Worm (Caenorhabditis elegans): Measurements from ENCODE around the gene cyp-13A11.

The cyp-13A11 gene

ce11 chrIII:13020741-13021140 lies at the start of gene cyp-13A11:
TSS of gene cyp-13A11 (plus strand) at chrIII:13021006.
- no peak for TF ChIP-seq hmbx-1 (tag; optimal IDR thresholded peaks at IDR 0.05)
- no peak for TF ChIP-seq tra-4 (tag; optimal IDR thresholded peaks at IDR 0.05)
- no peak for TF ChIP-seq flt-1 (GFP tag; IDR thresholded peaks at IDR 0.05)
- no peak for TF ChIP-seq ceh-13 (GFP tag; optimal IDR thresholded peaks at IDR 0.05)
- no peak for TF ChIP-seq B0310.2 (tag; optimal IDR thresholded peaks at IDR 0.05)
- no peak for TF ChIP-seq tbx-11 (GFP tag; IDR thresholded peaks at IDR 0.05)
- no peak for TF ChIP-seq scrt-1 (GFP tag; IDR thresholded peaks at IDR 0.05)
- TF ChIP-seq ets-7 (tag; optimal IDR thresholded peaks at IDR 0.05) = no peak
- no peak for TF ChIP-seq sea-1 (GFP tag; conservative IDR thresholded peaks at IDR 0.05)
- no peak for TF ChIP-seq hnd-1 (tag; optimal IDR thresholded peaks at IDR 0.05)
- TF ChIP-seq F13C5.2 (tag; optimal IDR thresholded peaks at IDR 0.05) = no peak
- TF ChIP-seq aly-1 (tag; optimal IDR thresholded peaks at IDR 0.05) = no peak

ce11 chrIII:12971828-12972379 lies 48.9 kb upstream of the cyp-13A11 start:
- TF ChIP-seq tra-4 (tag; optimal IDR thresholded peaks at IDR 0.05) = no peak
- TF ChIP-seq F13C5.2 (tag; optimal IDR thresholded peaks at IDR 0.05) = no peak
- TF ChIP-seq hnd-1 (tag; optimal IDR thresholded peaks at IDR 0.05) = no peak
- TF ChIP-seq scrt-1 (GFP tag; IDR thresholded peaks at IDR 0.05) = no peak
- TF ChIP-seq sea-1 (GFP tag; conservative IDR thresholded peaks at IDR 0.05) = no peak
- no peak for TF ChIP-seq ets-7 (tag; optimal IDR thresholded peaks at IDR 0.05)
- TF ChIP-seq tbx-37 (GFP tag; conservative IDR thresholded peaks at IDR 0.05) = no peak
- no peak for TF ChIP-seq B0310.2 (tag; optimal IDR thresholded peaks at IDR 0.05)
- TF ChIP-seq hmg-4 (GFP tag; optimal IDR thresholded peaks at IDR 0.05) = no peak
- no peak for TF ChIP-seq ceh-36 (tag; optimal IDR thresholded peaks at IDR 0.05)
- TF ChIP-seq ceh-13 (GFP tag; optimal IDR thresholded peaks at IDR 0.05) = no peak
- TF ChIP-seq hmbx-1 (tag; optimal IDR thresholded peaks at IDR 0.05) = no peak
- no peak for TF ChIP-seq pes-1 (GFP tag; IDR thresholded peaks at IDR 0.05)
- TF ChIP-seq flt-1 (GFP tag; IDR thresholded peaks at IDR 0.05) = no peak

ce11 chrIII:12972398-12972797 lies 48.4 kb upstream of the cyp-13A11 start, which contains the start of gene bckd-1A:
TSS of gene bckd-1A (minus strand) at chrIII:12972498.
- TF ChIP-seq ceh-13 (GFP tag; optimal IDR thresholded peaks at IDR 0.05) (no peak), tra-4 (tag; optimal IDR thresholded peaks at IDR 0.05) (no peak), tbx-37 (GFP tag; conservative IDR thresholded peaks at IDR 0.05) (no peak), ama-1 (optimal IDR thresholded peaks at IDR 0.05) (no peak), ets-7 (tag; optimal IDR thresholded peaks at IDR 0.05) (no peak), hmbx-1 (tag; optimal IDR thresholded peaks at IDR 0.05) (no peak)

ce11 chrIII:12977559-12977958 lies 43.2 kb upstream of the cyp-13A11 start, which contains the start of gene ZK1010.2:
TSS of gene ZK1010.2 (minus strand) at chrIII:12977862.
- TF ChIP-seq ceh-36 (tag; optimal IDR thresholded peaks at IDR 0.05) = no peak

ce11 chrIII:12978473-12979174 lies 42.2 kb upstream of the cyp-13A11 start, which contains the start of the genes ubq-2 and frg-1:
TSS of gene ubq-2 (minus strand) at chrIII:12978523.
TSS of gene frg-1 (plus strand) at chrIII:12979162.
- TF ChIP-seq F13C5.2 (tag; optimal IDR thresholded peaks at IDR 0.05) (peak; percentile 44), aly-1 (tag; optimal IDR thresholded peaks at IDR 0.05) (no peak)

ce11 chrIII:12980770-12981169 lies 40.0 kb upstream of the cyp-13A11 start, which contains the start of gene ZK1010.4:
TSS of gene ZK1010.4 (plus strand) at chrIII:12981070.
- no peak for TF ChIP-seq tra-4 (tag; optimal IDR thresholded peaks at IDR 0.05)
- no peak for TF ChIP-seq F13C5.2 (tag; optimal IDR thresholded peaks at IDR 0.05)
- no peak for TF ChIP-seq tbx-37 (GFP tag; conservative IDR thresholded peaks at IDR 0.05)
- no peak for TF ChIP-seq ets-7 (tag; optimal IDR thresholded peaks at IDR 0.05)
- TF ChIP-seq ceh-13 (GFP tag; optimal IDR thresholded peaks at IDR 0.05) = no peak
- TF ChIP-seq tbx-11 (GFP tag; IDR thresholded peaks at IDR 0.05) = no peak
- TF ChIP-seq sea-1 (GFP tag; conservative IDR thresholded peaks at IDR 0.05) = no peak
- TF ChIP-seq hmg-4 (GFP tag; optimal IDR thresholded peaks at IDR 0.05) = no peak
- TF ChIP-seq B0310.2 (tag; optimal IDR thresholded peaks at IDR 0.05) = no peak

- TF ChIP-seq ceh-36 (tag; optimal IDR thresholded peaks at IDR 0.05) = no peak
- no peak for TF ChIP-seq pes-1 (GFP tag; IDR thresholded peaks at IDR 0.05)
- TF ChIP-seq ets-7 (tag; optimal IDR thresholded peaks at IDR 0.05) = no peak
- no peak for TF ChIP-seq F13C5.2 (tag; optimal IDR thresholded peaks at IDR 0.05)
- no peak for TF ChIP-seq hmg-4 (GFP tag; optimal IDR thresholded peaks at IDR 0.05)
- no peak for TF ChIP-seq ceh-13 (GFP tag; optimal IDR thresholded peaks at IDR 0.05)
- TF ChIP-seq B0310.2 (tag; optimal IDR thresholded peaks at IDR 0.05) = no peak
- no peak for TF ChIP-seq hmbx-1 (tag; optimal IDR thresholded peaks at IDR 0.05)
- TF ChIP-seq tbx-37 (GFP tag; conservative IDR thresholded peaks at IDR 0.05) = no peak
- TF ChIP-seq tra-4 (tag; optimal IDR thresholded peaks at IDR 0.05) = no peak
- TF ChIP-seq aly-1 (tag; optimal IDR thresholded peaks at IDR 0.05) = no peak
- no peak for TF ChIP-seq sea-1 (GFP tag; conservative IDR thresholded peaks at IDR 0.05)
- TF ChIP-seq flt-1 (GFP tag; IDR thresholded peaks at IDR 0.05) = no peak
- TF ChIP-seq scrt-1 (GFP tag; IDR thresholded peaks at IDR 0.05) = no peak
- no peak for TF ChIP-seq ama-1 (optimal IDR thresholded peaks at IDR 0.05)
- TF ChIP-seq tbx-11 (GFP tag; IDR thresholded peaks at IDR 0.05) = no peak
- no peak for TF ChIP-seq hnd-1 (tag; optimal IDR thresholded peaks at IDR 0.05)
These were observed 33.4 kb upstream of the cyp-13A11 start, which contains the start of gene ZK1010.5 for ce11 chrIII:12987418-12987817. TSS of gene ZK1010.5 (minus strand) at chrIII:12987518.

- TF ChIP-seq hnd-1 (tag; optimal IDR thresholded peaks at IDR 0.05) (no peak), tra-4 (tag; optimal IDR thresholded peaks at IDR 0.05) (no peak), F13C5.2 (tag; optimal IDR thresholded peaks at IDR 0.05) (no peak), tbx-11 (GFP tag; IDR thresholded peaks at IDR 0.05) (no peak), sea-1 (GFP tag; conservative IDR thresholded peaks at IDR 0.05) (no peak), ceh-36 (tag; optimal IDR thresholded peaks at IDR 0.05) (no peak), hmg-4 (GFP tag; optimal IDR thresholded peaks at IDR 0.05) (no peak), B0310.2 (tag; optimal IDR thresholded peaks at IDR 0.05) (no peak), tbx-37 (GFP tag; conservative IDR thresholded peaks at IDR 0.05) (no peak), ceh-13 (GFP tag; optimal IDR thresholded peaks at IDR 0.05) (no peak), hmbx-1 (tag; optimal IDR thresholded peaks at IDR 0.05) (no peak), aly-1 (tag; optimal IDR thresholded peaks at IDR 0.05) (no peak), flt-1 (GFP tag; IDR thresholded peaks at IDR 0.05) (no peak)
These were observed 29.8 kb upstream of the cyp-13A11 start, which contains the start of gene ZK1010.12 for ce11 chrIII:12990997-12991396. TSS of gene ZK1010.12 (plus strand) at chrIII:12991297.

Data from whole organism, early embryonic.